Fruit fly (Drosophila melanogaster): Measurements from ENCODE around the gene CG8927.

Gene CG8927

DNA sequence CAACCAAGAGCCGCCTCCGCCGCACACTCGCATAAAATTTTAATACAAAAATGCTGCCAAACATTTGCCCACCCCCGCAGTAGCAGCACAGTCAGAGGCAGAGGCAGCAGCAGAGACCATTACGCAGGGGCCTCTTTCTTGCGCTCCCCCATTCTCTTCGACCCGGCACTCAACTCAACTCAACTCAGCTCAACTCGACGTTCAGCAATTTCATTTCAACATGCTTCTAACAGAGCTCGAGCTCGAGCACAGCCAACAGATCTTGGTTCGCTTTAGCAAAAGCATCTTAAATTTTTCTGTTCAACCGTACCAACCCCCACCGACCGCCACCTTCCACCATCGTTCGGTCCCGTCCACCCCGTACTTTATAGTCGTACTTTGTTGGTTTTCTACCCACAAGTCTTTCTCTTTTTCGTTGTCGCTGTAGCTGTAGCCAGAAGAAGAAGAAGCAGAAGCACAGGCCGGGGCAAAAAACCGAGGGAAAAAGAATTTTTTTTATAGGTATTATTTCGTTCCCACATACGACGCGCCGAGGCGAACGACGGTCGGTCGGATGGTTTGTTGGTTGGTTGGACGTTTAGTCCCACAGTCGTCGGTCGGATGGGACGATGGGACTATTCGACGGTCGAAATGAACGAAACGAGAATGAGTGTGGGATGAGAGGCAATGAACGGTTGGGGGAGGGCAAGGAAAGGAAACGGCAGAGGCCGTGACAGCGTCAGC is 54.6 kb downstream of the CG8927 start:
- no peak for TF ChIP-seq Sp1 (GFP tag; optimal IDR thresholded peaks at IDR 0.05)
- TF ChIP-seq pan (optimal IDR thresholded peaks at IDR 0.05): no peak
- peak; percentile 59 for TF ChIP-seq br (GFP tag; optimal IDR thresholded peaks at IDR 0.05)
- no peak for TF ChIP-seq Dfd (GFP tag; optimal IDR thresholded peaks at IDR 0.05)
- TF ChIP-seq Jra (GFP tag; optimal IDR thresholded peaks at IDR 0.05): peak; percentile 74
- TF ChIP-seq jim (GFP tag; optimal IDR thresholded peaks at IDR 0.05): peak; percentile 10
- TF ChIP-seq GATAd (GFP tag; optimal IDR thresholded peaks at IDR 0.05): no peak
- TF ChIP-seq sage (GFP tag; optimal IDR thresholded peaks at IDR 0.05): peak; percentile 19
- peak; percentile 83 for TF ChIP-seq woc (GFP tag; optimal IDR thresholded peaks at IDR 0.05)
- peak; percentile 12 for TF ChIP-seq rgr (GFP tag; optimal IDR thresholded peaks at IDR 0.05)
- peak; percentile 51 for TF ChIP-seq fru (GFP tag; optimal IDR thresholded peaks at IDR 0.05)
- TF ChIP-seq N (GFP tag; optimal IDR thresholded peaks at IDR 0.05): no peak
- no peak for TF ChIP-seq Abd-B (GFP tag; optimal IDR thresholded peaks at IDR 0.05)
- no peak for TF ChIP-seq ey (GFP tag; optimal IDR thresholded peaks at IDR 0.05)
- TF ChIP-seq CrebA (GFP tag; optimal IDR thresholded peaks at IDR 0.05; ENCODE audit: borderline replicate concordance): peak; percentile 93
- peak; percentile 66 for TF ChIP-seq Hnf4 (GFP tag; optimal IDR thresholded peaks at IDR 0.05)
- no peak for TF ChIP-seq sv (GFP tag; optimal IDR thresholded peaks at IDR 0.05)
- TF ChIP-seq CG32264 (GFP tag; optimal IDR thresholded peaks at IDR 0.05): peak; percentile 8
- peak in 1 of 2 experiments; percentile 69 for TF ChIP-seq foxo (GFP tag; optimal IDR thresholded peaks at IDR 0.05)
- TF ChIP-seq dl (GFP tag; optimal IDR thresholded peaks at IDR 0.05; ENCODE audit: insufficient read depth in 1 of 2, partially characterized antibody in 2 of 2): peak; percentile 24 to 86
- peak; percentile 42 for TF ChIP-seq Rel (GFP tag; optimal IDR thresholded peaks at IDR 0.05)
- TF ChIP-seq Rel (tag; optimal IDR thresholded peaks at IDR 0.05): peak; percentile 85
- peak; percentile 90 for TF ChIP-seq Hr83 (GFP tag; optimal IDR thresholded peaks at IDR 0.05; ENCODE audit: poor library complexity, severe bottlenecking)
- no peak for TF ChIP-seq lola (GFP tag; optimal IDR thresholded peaks at IDR 0.05)
- peak; percentile 86 for TF ChIP-seq Dif (GFP tag; optimal IDR thresholded peaks at IDR 0.05; ENCODE audit: partially characterized antibody)
- no peak for TF ChIP-seq Hr78 (GFP tag; optimal IDR thresholded peaks at IDR 0.05)
- TF ChIP-seq brk (GFP tag; optimal IDR thresholded peaks at IDR 0.05): peak; percentile 86
- no peak for TF ChIP-seq dsf (GFP tag; optimal IDR thresholded peaks at IDR 0.05; ENCODE audit: borderline replicate concordance)
- TF ChIP-seq tai (GFP tag; optimal IDR thresholded peaks at IDR 0.05): peak; percentile 86
- TF ChIP-seq h (GFP tag; optimal IDR thresholded peaks at IDR 0.05): peak; percentile 82
- TF ChIP-seq Mio (GFP tag; optimal IDR thresholded peaks at IDR 0.05): no peak
- TF ChIP-seq psq (GFP tag; optimal IDR thresholded peaks at IDR 0.05): peak; percentile 89
- TF ChIP-seq usp (GFP tag; optimal IDR thresholded peaks at IDR 0.05): no peak
- no peak for TF ChIP-seq Myc (optimal IDR thresholded peaks at IDR 0.05)

Data from whole organism, wandering third instar larva.